Worm (Caenorhabditis elegans): ENCODE measurements around the gene madf-4.

DNA sequence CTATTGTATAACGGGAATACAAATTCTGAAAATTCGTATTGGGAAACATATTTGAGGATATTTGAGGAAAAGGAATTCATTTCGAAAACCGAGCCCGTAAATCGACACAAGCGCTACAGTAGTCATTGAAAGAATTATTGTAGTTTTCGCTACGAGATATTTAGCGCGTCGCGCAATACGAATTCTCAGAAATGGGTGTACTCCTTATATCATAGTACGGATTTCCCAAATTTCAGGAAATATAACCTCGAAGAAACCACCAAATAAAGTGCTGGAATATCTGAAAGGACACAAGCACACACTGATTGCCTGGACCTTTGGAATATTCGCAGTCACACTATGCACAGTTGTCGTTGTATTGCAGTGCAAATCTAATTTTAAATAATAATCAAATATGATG lies 34.9 kb downstream of the madf-4 start:
- TF ChIP-seq mec-3 (tag; optimal IDR thresholded peaks at IDR 0.05; ENCODE audit: borderline replicate concordance), result no peak
- TF ChIP-seq ceh-24 (tag; optimal IDR thresholded peaks at IDR 0.05), result no peak
- no peak for TF ChIP-seq dmd-4 (tag; optimal IDR thresholded peaks at IDR 0.05; ENCODE audit: borderline replicate concordance)
- TF ChIP-seq ama-1 (optimal IDR thresholded peaks at IDR 0.05), result no peak
- TF ChIP-seq hlh-13 (GFP tag; optimal IDR thresholded peaks at IDR 0.05), result no peak
- no peak for TF ChIP-seq rnt-1 (tag; optimal IDR thresholded peaks at IDR 0.05)
- no peak for TF ChIP-seq K09A11.1 (tag; optimal IDR thresholded peaks at IDR 0.05; ENCODE audit: insufficient read depth)
- no peak for TF ChIP-seq ceh-2 (tag; optimal IDR thresholded peaks at IDR 0.05)
- no peak for TF ChIP-seq C38D4.7 (GFP tag; optimal IDR thresholded peaks at IDR 0.05)
- no peak for TF ChIP-seq pax-1 (tag; optimal IDR thresholded peaks at IDR 0.05)
